Worm (Caenorhabditis elegans) whole organism, L4 larva: ENCODE data around the gene idpp-13.

ENCODE experiments used
- aha-1 ChIP-seq: fragments of 150-350 bp; peaks from one replicate; lab custom pipeline; 2014; ENCODE audit warnings: missing biosample characterization, missing genetic modification characterization
- ces-1 ChIP-seq: fragments of 150-350 bp; sonication (generic microtip); optimal IDR thresholded peaks from 4 replicates; lab custom pipeline; 2014; ENCODE audit warnings: missing biosample characterization, missing genetic modification reagents, missing genetic modification characterization
- lsy-2 ChIP-seq, 2 experiments: fragments of 150-350 bp in 1 of 2; sonication (generic microtip) in 1 of 2; optimal IDR thresholded peaks; 2 replicates each; lab custom pipeline; 2014 to 2017; ENCODE audit warnings: missing biosample characterization in 2 of 2, missing genetic modification characterization in 2 of 2
- madf-5 ChIP-seq, 2 experiments: fragments of 200-800 bp; sonication (Bioruptor generic); IDR thresholded peaks; 2 replicates each; pipeline ENCODE4 v1.3.6; 2022; ENCODE audit warnings: missing compliant biosample characterization in 2 of 2, missing genetic modification characterization in 2 of 2
- mes-2 ChIP-seq: sonication (generic microtip); optimal IDR thresholded peaks from 2 replicates; lab custom pipeline; 2016; ENCODE audit warnings: missing genotype, mild to moderate bottlenecking, missing genetic modification characterization, missing compliant biosample characterization; ENCODE audit not compliant: poor library complexity, severe bottlenecking
- mxl-2 ChIP-seq: fragments of 200-800 bp; sonication (Bioruptor generic); conservative IDR thresholded peaks from 2 replicates; pipeline ENCODE4 v1.3.6; 2022; ENCODE audit warnings: missing genetic modification reagents, missing genetic modification characterization, missing compliant biosample characterization
- nhr-11 ChIP-seq: fragments of 150-350 bp; optimal IDR thresholded peaks from 2 replicates; lab custom pipeline; 2014; ENCODE audit warnings: missing biosample characterization, missing genetic modification characterization
- set-16 ChIP-seq: fragments of 200-800 bp; sonication (Bioruptor generic); IDR thresholded peaks from 2 replicates; pipeline ENCODE4 v1.3.6; 2022; ENCODE audit warnings: missing genetic modification reagents, missing genetic modification characterization, missing compliant biosample characterization
- skn-1 ChIP-seq: fragments of 150-350 bp; optimal IDR thresholded peaks from 2 replicates; lab custom pipeline; 2014; ENCODE audit warnings: missing biosample characterization, missing genetic modification characterization
- snpc-4 ChIP-seq: fragments of 150-350 bp; optimal IDR thresholded peaks from 2 replicates; lab custom pipeline; 2014; ENCODE audit warnings: missing biosample characterization, missing genetic modification characterization
- unc-130 ChIP-seq: sonication (generic microtip); optimal IDR thresholded peaks from 2 replicates; lab custom pipeline; 2016; ENCODE audit warnings: missing genetic modification reagents, missing genetic modification characterization, missing compliant biosample characterization
- unc-62 ChIP-seq, 3 experiments: fragments of 150-350 bp in 1 of 3; sonication (generic microtip); optimal IDR thresholded peaks in 2 of 3; peaks in 1 of 3; 1 replicate in 1 of 3; 2 replicates in 2 of 3; lab custom pipeline; 2014 to 2017; ENCODE audit warnings: missing biosample characterization in 3 of 3, missing genetic modification characterization in 3 of 3, missing genetic modification reagents in 3 of 3, missing genotype in 1 of 3

DNA sequence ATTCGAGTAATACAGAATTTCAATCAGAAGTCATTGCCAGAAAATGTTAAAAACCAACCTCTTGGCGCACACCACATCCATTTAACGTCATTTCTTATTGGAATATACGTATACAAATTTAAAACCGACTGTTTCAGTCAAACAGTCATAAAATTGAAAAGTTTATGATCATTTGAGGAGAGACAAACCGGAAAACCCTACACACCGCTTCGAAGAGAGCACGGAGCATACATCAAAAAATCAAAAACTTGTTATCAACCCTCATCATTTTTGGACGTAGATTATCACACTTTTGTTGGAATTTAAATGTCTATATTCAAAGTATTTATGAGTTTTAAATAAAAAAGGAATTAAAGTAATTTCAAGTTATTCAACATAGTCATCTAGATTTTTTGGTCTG lies 25.8 kb downstream of the idpp-13 start, which contains the start of gene T24C4.10:
- TF ChIP-seq skn-1 (tag; lab: Kevin White, UChicago) (no peak), aha-1 (tag; lab: Kevin White, UChicago) (no peak), unc-62 (GFP tag; optimal IDR thresholded peaks at IDR 0.05 in 1 of 2; lab: Kevin White, UChicago) (no peak), unc-62 (tag; optimal IDR thresholded peaks at IDR 0.05; lab: Kevin White, UChicago) (no peak), madf-5 (GFP tag; IDR thresholded peaks at IDR 0.05; lab: Robert Waterston, UW) (no peak), unc-130 (GFP tag; lab: Kevin White, UChicago) (no peak), mes-2 (tag; lab: Kevin White, UChicago) (no peak), set-16 (GFP tag; lab: Robert Waterston, UW) (no peak), mxl-2 (no peak), ces-1 (GFP tag; lab: Kevin White, UChicago) (no peak), snpc-4 (tag; lab: Kevin White, UChicago) (no peak), lsy-2 (tag; optimal IDR thresholded peaks at IDR 0.05; lab: Kevin White, UChicago) (no peak), nhr-11 (tag; lab: Kevin White, UChicago) (no peak)
